Worm (Caenorhabditis elegans) whole organism, young adult: ENCODE results near the gene F23H11.2.

ENCODE experiments used
- F33H1.4 ChIP-seq: fragments of 200-800 bp; sonication (Bioruptor generic); IDR thresholded peaks from 2 replicates; pipeline ENCODE4 v1.3.6; 2022; ENCODE audit warnings: missing genetic modification reagents, missing genetic modification characterization, missing compliant biosample characterization
- Y56A3A.18 ChIP-seq: fragments of 200-800 bp; sonication (Bioruptor generic); IDR thresholded peaks from 2 replicates; pipeline ENCODE4 v1.3.6; 2022; ENCODE audit warnings: missing genetic modification reagents, missing genetic modification characterization, missing compliant biosample characterization
- akir-1 ChIP-seq: fragments of 200-800 bp; sonication (Bioruptor generic); optimal IDR thresholded peaks from 2 replicates; lab custom pipeline; 2018; ENCODE audit warnings: mild to moderate bottlenecking, missing genetic modification characterization, moderate library complexity, missing compliant biosample characterization
- ama-1 ChIP-seq, 3 experiments: fragments of 150-350 bp in 1 of 3; sonication (generic microtip) in 2 of 3; optimal IDR thresholded peaks; 2 replicates each; lab custom pipeline; 2014 to 2018; ENCODE audit warnings: missing biosample characterization in 2 of 3, missing genetic modification characterization in 2 of 3, missing genetic modification reagents in 2 of 3
- lin-26 ChIP-seq: fragments of 200-800 bp; sonication (Bioruptor generic); IDR thresholded peaks from 2 replicates; pipeline ENCODE4 v1.3.6; 2022; ENCODE audit warnings: missing genetic modification reagents, missing genetic modification characterization, missing compliant biosample characterization

DNA sequence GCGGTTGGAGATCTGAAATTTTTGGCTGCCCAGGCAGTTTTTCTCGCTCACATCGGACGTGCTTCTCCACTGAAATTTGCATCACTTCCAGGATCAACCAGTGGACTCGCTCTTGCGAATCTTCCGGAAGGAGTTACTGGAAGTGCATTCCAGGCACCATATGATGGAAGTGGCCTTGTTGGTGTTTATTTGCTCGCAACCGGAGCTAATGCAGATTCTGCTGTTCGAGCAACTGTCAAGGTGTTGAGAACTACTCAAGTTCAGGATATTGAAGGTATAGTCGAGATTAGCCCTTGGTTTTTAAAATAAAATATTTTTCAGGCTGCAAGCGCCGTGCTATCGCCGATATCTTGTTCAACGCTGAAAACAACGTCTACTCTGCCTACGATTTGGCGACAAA lies 14.7 kb upstream of the F23H11.2 start:
- TF ChIP-seq ama-1 (optimal IDR thresholded peaks at IDR 0.05; lab: Kevin White, UChicago): no peak
- TF ChIP-seq ama-1 (GFP tag; optimal IDR thresholded peaks at IDR 0.05; lab: Kevin White, UChicago): no peak
- no peak for TF ChIP-seq lin-26 (GFP tag; lab: Robert Waterston, UW)
- no peak for TF ChIP-seq F33H1.4 (GFP tag; lab: Robert Waterston, UW)
- TF ChIP-seq Y56A3A.18 (GFP tag; lab: Robert Waterston, UW): no peak
- no peak for TF ChIP-seq akir-1 (GFP tag; lab: Kevin White, UChicago)
